Fruit fly (Drosophila melanogaster) whole organism, pupa: ENCODE results near the gene Mrtf.

Experiments
- CG13204 ChIP-seq: fragments of 200-800 bp; sonication (Bioruptor generic); optimal IDR thresholded peaks from 2 replicates; lab custom pipeline; 2018; ENCODE audit warnings: missing biosample characterization, mild to moderate bottlenecking, missing genetic modification characterization, moderate library complexity
- CG14655 ChIP-seq: fragments of 200-800 bp; sonication (Bioruptor generic); optimal IDR thresholded peaks from 3 replicates; lab custom pipeline; 2017; ENCODE audit warnings: mild to moderate bottlenecking, missing biosample characterization, missing genetic modification reagents, missing genetic modification characterization
- CG15710 ChIP-seq: fragments of 200-800 bp; sonication (Bioruptor generic); optimal IDR thresholded peaks from 2 replicates; lab custom pipeline; 2018; ENCODE audit warnings: missing biosample characterization, mild to moderate bottlenecking, missing genetic modification characterization, moderate library complexity
- CG17806 ChIP-seq: fragments of 200-800 bp; sonication (Bioruptor generic); optimal IDR thresholded peaks from 2 replicates; lab custom pipeline; 2018; ENCODE audit warnings: missing biosample characterization, mild to moderate bottlenecking, missing genetic modification characterization, moderate library complexity
- CG32121 ChIP-seq: fragments of 200-800 bp; sonication (Bioruptor generic); IDR thresholded peaks from 2 replicates; pipeline ENCODE4 v1.3.6; 2022; ENCODE audit warnings: missing biosample characterization, missing genetic modification characterization
- CG8159 ChIP-seq: fragments of 200-800 bp; sonication (Bioruptor generic); optimal IDR thresholded peaks from 3 replicates; lab custom pipeline; 2018; ENCODE audit warnings: missing biosample characterization, mild to moderate bottlenecking, missing genetic modification characterization, moderate library complexity
- CG8301 ChIP-seq: fragments of 200-800 bp; sonication (Bioruptor generic); optimal IDR thresholded peaks from 2 replicates; lab custom pipeline; 2018; ENCODE audit warnings: missing biosample characterization, mild to moderate bottlenecking, missing genetic modification characterization
- D1 ChIP-seq: fragments of 200-800 bp; sonication (Bioruptor generic); optimal IDR thresholded peaks from 2 replicates; lab custom pipeline; 2018; ENCODE audit warnings: missing biosample characterization, mild to moderate bottlenecking, missing genetic modification characterization, moderate library complexity
- EcR ChIP-seq: fragments of 200-800 bp; sonication (Bioruptor generic); optimal IDR thresholded peaks from 3 replicates; lab custom pipeline; 2019; ENCODE audit warnings: missing biosample characterization, missing genetic modification characterization, mild to moderate bottlenecking, moderate library complexity, missing genetic modification reagents
- Snoo ChIP-seq: fragments of 200-800 bp; sonication (Bioruptor generic); optimal IDR thresholded peaks from 3 replicates; lab custom pipeline; 2017; ENCODE audit warnings: missing biosample characterization, mild to moderate bottlenecking, missing genetic modification characterization, inconsistent platforms
- gl ChIP-seq: fragments of 200-800 bp; sonication (Bioruptor generic); optimal IDR thresholded peaks from 2 replicates; lab custom pipeline; 2018; ENCODE audit warnings: missing biosample characterization, mild to moderate bottlenecking, missing genetic modification characterization
- rn ChIP-seq: fragments of 200-800 bp; sonication (Bioruptor generic); IDR thresholded peaks from 2 replicates; pipeline ENCODE4 v1.3.6; 2022; ENCODE audit warnings: missing biosample characterization, missing genetic modification characterization

dm6 chr3L:2748359-2748758 is 18.0 kb downstream of the Mrtf start:
- TF ChIP-seq Snoo (no peak), CG14655 (no peak), CG32121 (no peak), CG8159 (tag; lab: Kevin White, UChicago) (no peak), gl (tag; lab: Kevin White, UChicago) (no peak), CG13204 (GFP tag; lab: Kevin White, UChicago) (no peak), EcR (GFP tag; lab: Kevin White, UChicago) (no peak), CG17806 (tag; lab: Kevin White, UChicago) (no peak), CG8301 (tag; lab: Kevin White, UChicago) (no peak), rn (GFP tag; lab: Robert Waterston, UW) (no peak), CG15710 (no peak), D1 (tag; lab: Kevin White, UChicago) (no peak)
